Worm (Caenorhabditis elegans) whole organism, young adult: ENCODE data around the gene gly-10.

Experiments
- C17E4.6 ChIP-seq: fragments of 200-800 bp; sonication (Bioruptor generic); IDR thresholded peaks from 2 replicates; pipeline ENCODE4 v1.3.6; 2022; ENCODE audit warnings: missing genetic modification reagents, missing genetic modification characterization, missing compliant biosample characterization
- F52B5.7 ChIP-seq: sonication (generic microtip); optimal IDR thresholded peaks from 2 replicates; lab custom pipeline; 2016; ENCODE audit warnings: mild to moderate bottlenecking, missing genetic modification characterization, missing compliant biosample characterization
- ama-1 ChIP-seq, 3 experiments: fragments of 150-350 bp in 1 of 3; sonication (generic microtip) in 2 of 3; optimal IDR thresholded peaks; 2 replicates each; lab custom pipeline; 2014 to 2018; ENCODE audit warnings: missing biosample characterization in 2 of 3, missing genetic modification characterization in 2 of 3, missing genetic modification reagents in 2 of 3
- aptf-3 ChIP-seq: fragments of 200-800 bp; sonication (Bioruptor generic); IDR thresholded peaks from 2 replicates; pipeline ENCODE4 v1.3.6; 2022; ENCODE audit warnings: missing genetic modification characterization, missing compliant biosample characterization
- athp-1 ChIP-seq: sonication (generic microtip); optimal IDR thresholded peaks from 2 replicates; lab custom pipeline; 2017; ENCODE audit warnings: mild to moderate bottlenecking, missing genetic modification characterization, missing compliant biosample characterization
- die-1 ChIP-seq: sonication (generic microtip); optimal IDR thresholded peaks from 2 replicates; lab custom pipeline; 2016; ENCODE audit warnings: missing genotype, mild to moderate bottlenecking, missing genetic modification characterization, missing compliant biosample characterization
- ekl-4 ChIP-seq: fragments of 200-800 bp; sonication (Bioruptor generic); IDR thresholded peaks from 2 replicates; pipeline ENCODE4 v1.3.6; 2022; ENCODE audit warnings: missing genetic modification reagents, missing genetic modification characterization, missing compliant biosample characterization
- lin-35 ChIP-seq, 3 experiments: fragments of 150-350 bp in 2 of 3; sonication (generic microtip) in 1 of 3; optimal IDR thresholded peaks; 2 replicates each; lab custom pipeline; 2014 to 2018; ENCODE audit warnings: missing biosample characterization in 3 of 3, missing genetic modification characterization in 3 of 3, missing genetic modification reagents in 3 of 3
- madf-3 ChIP-seq: fragments of 200-800 bp; sonication (Bioruptor generic); IDR thresholded peaks from 2 replicates; pipeline ENCODE4 v1.3.6; 2022; ENCODE audit warnings: missing genetic modification reagents, missing genetic modification characterization, missing compliant biosample characterization
- sdz-38 ChIP-seq: sonication (generic microtip); optimal IDR thresholded peaks from 2 replicates; lab custom pipeline; 2016; ENCODE audit warnings: missing genotype, missing genetic modification characterization, missing compliant biosample characterization
- sea-2 ChIP-seq: fragments of 200-800 bp; sonication (Bioruptor generic); IDR thresholded peaks from 2 replicates; pipeline ENCODE4 v1.3.6; 2022; ENCODE audit warnings: missing genetic modification characterization, missing compliant biosample characterization
- snpc-4 ChIP-seq, 5 experiments: fragments of 150-350 bp in 1 of 5; sonication (generic microtip) in 4 of 5; optimal IDR thresholded peaks; 2 replicates each; lab custom pipeline; 2014 to 2018; ENCODE audit warnings: missing genetic modification characterization in 5 of 5, missing biosample characterization in 3 of 5, antibody characterized with exemption in 2 of 5, mild to moderate bottlenecking in 2 of 5, missing compliant biosample characterization in 2 of 5, missing genotype in 2 of 5, moderate library complexity in 2 of 5, missing genetic modification reagents in 1 of 5
- ztf-22 ChIP-seq: fragments of 200-800 bp; sonication (Bioruptor generic); optimal IDR thresholded peaks from 2 replicates; lab custom pipeline; 2018; ENCODE audit warnings: mild to moderate bottlenecking, missing genetic modification characterization, moderate library complexity, missing compliant biosample characterization

- no peak for TF ChIP-seq C17E4.6 (GFP tag; lab: Robert Waterston, UW)
- no peak for TF ChIP-seq F52B5.7
- peak in 1 of 3 experiments; percentile 78 for TF ChIP-seq lin-35 (GFP tag; optimal IDR thresholded peaks at IDR 0.05; lab: Kevin White, UChicago)
- no peak for TF ChIP-seq athp-1 (tag; lab: Kevin White, UChicago)
- no peak for TF ChIP-seq ama-1 (optimal IDR thresholded peaks at IDR 0.05; lab: Kevin White, UChicago)
- TF ChIP-seq ama-1 (GFP tag; optimal IDR thresholded peaks at IDR 0.05; lab: Kevin White, UChicago): no peak
- TF ChIP-seq sdz-38 (tag; lab: Kevin White, UChicago): no peak
- TF ChIP-seq aptf-3 (GFP tag; lab: Robert Waterston, UW): no peak
- TF ChIP-seq ztf-22 (GFP tag; lab: Kevin White, UChicago): no peak
- no peak for TF ChIP-seq ekl-4 (GFP tag; lab: Robert Waterston, UW)
- TF ChIP-seq madf-3: no peak
- TF ChIP-seq die-1 (tag; lab: Kevin White, UChicago): no peak
- peak; percentile 73 for TF ChIP-seq snpc-4 (GFP tag; optimal IDR thresholded peaks at IDR 0.05; lab: Kevin White, UChicago)
- TF ChIP-seq snpc-4 (tag; optimal IDR thresholded peaks at IDR 0.05; lab: Kevin White, UChicago): peak in 3 of 4 experiments; percentile 89 to 93 (median 89)
- TF ChIP-seq sea-2: no peak
Measured at ce11 chrIV:13788652-13789051, 9.8 kb downstream of the gly-10 start, which contains the start of the genes sas-6 and Y45F10D.7.
